Worm (Caenorhabditis elegans) whole organism, L1 larva: Measurements from ENCODE around the gene adm-2.

Source experiments
- C04F5.9 ChIP-seq: sonication (generic microtip); optimal IDR thresholded peaks from 2 replicates; lab custom pipeline; 2016; ENCODE audit warnings: missing genetic modification characterization, missing compliant biosample characterization
- C16A3.4 ChIP-seq: fragments of 150-350 bp; optimal IDR thresholded peaks from 2 replicates; lab custom pipeline; 2014; ENCODE audit warnings: missing biosample characterization, missing genetic modification characterization
- F16B12.6 ChIP-seq: fragments of 150-350 bp; optimal IDR thresholded peaks from 2 replicates; lab custom pipeline; 2014; ENCODE audit warnings: missing biosample characterization, missing genetic modification characterization
- Y116A8C.19 ChIP-seq: sonication (generic microtip); optimal IDR thresholded peaks from 2 replicates; lab custom pipeline; 2016; ENCODE audit warnings: missing compliant biosample characterization, missing genetic modification characterization, borderline replicate concordance
- alr-1 ChIP-seq: fragments of 200-800 bp; sonication (Bioruptor generic); optimal IDR thresholded peaks from 2 replicates; lab custom pipeline; 2018; ENCODE audit warnings: borderline replicate concordance, mild to moderate bottlenecking, missing genetic modification characterization, missing compliant biosample characterization
- aly-2 ChIP-seq: fragments of 150-350 bp; optimal IDR thresholded peaks from 2 replicates; lab custom pipeline; 2014; ENCODE audit warnings: missing biosample characterization, missing genetic modification characterization
- ama-1 ChIP-seq: fragments of 150-350 bp; optimal IDR thresholded peaks from 2 replicates; lab custom pipeline; 2014
- ceh-63 ChIP-seq: fragments of 200-800 bp; sonication (Bioruptor generic); optimal IDR thresholded peaks from 2 replicates; lab custom pipeline; 2018; ENCODE audit warnings: mild to moderate bottlenecking, missing genetic modification characterization, missing compliant biosample characterization
- ceh-8 ChIP-seq: fragments of 200-800 bp; sonication (Bioruptor generic); optimal IDR thresholded peaks from 2 replicates; lab custom pipeline; 2018; ENCODE audit warnings: mild to moderate bottlenecking, missing genetic modification characterization, moderate library complexity, missing compliant biosample characterization
- ceh-88 ChIP-seq: fragments of 200-800 bp; sonication (Bioruptor generic); IDR thresholded peaks from 2 replicates; pipeline ENCODE4 v1.3.6; 2022; ENCODE audit warnings: missing genetic modification characterization, missing compliant biosample characterization
- ces-1 ChIP-seq: fragments of 150-350 bp; optimal IDR thresholded peaks from 2 replicates; lab custom pipeline; 2014; ENCODE audit warnings: missing biosample characterization, missing genetic modification reagents, missing genetic modification characterization
- dsc-1 ChIP-seq: sonication (generic microtip); optimal IDR thresholded peaks from 2 replicates; lab custom pipeline; 2016; ENCODE audit warnings: mild to moderate bottlenecking, missing genetic modification characterization, missing compliant biosample characterization
- efl-1 ChIP-seq, 4 experiments: fragments of 150-350 bp; optimal IDR thresholded peaks in 3 of 4; peaks in 1 of 4; 1 replicate in 1 of 4; 2 replicates in 3 of 4; lab custom pipeline; 2014; ENCODE audit warnings: missing biosample characterization in 2 of 4, missing genetic modification characterization in 2 of 4, missing genetic modification reagents in 2 of 4
- elt-2 ChIP-seq: sonication (generic microtip); optimal IDR thresholded peaks from 2 replicates; lab custom pipeline; 2016; ENCODE audit warnings: missing genetic modification characterization, mild to moderate bottlenecking, inconsistent platforms, missing compliant biosample characterization, missing genetic modification reagents
- elt-3 ChIP-seq, 6 experiments: fragments of 150-350 bp in 1 of 6; sonication (generic microtip); optimal IDR thresholded peaks; 2 replicates each; lab custom pipeline; 2017 to 2018; ENCODE audit warnings: missing biosample characterization in 6 of 6, missing genetic modification characterization in 6 of 6, inconsistent platforms in 1 of 6
- fkh-10 ChIP-seq: sonication (generic microtip); optimal IDR thresholded peaks from 2 replicates; lab custom pipeline; 2017; ENCODE audit warnings: missing biosample characterization, missing genetic modification reagents, missing genetic modification characterization
- fkh-8 ChIP-seq: sonication (generic microtip); optimal IDR thresholded peaks from 2 replicates; lab custom pipeline; 2016; ENCODE audit warnings: mild to moderate bottlenecking, missing genetic modification characterization, missing compliant biosample characterization
- fos-1 ChIP-seq: fragments of 150-350 bp; optimal IDR thresholded peaks from 2 replicates; lab custom pipeline; 2014; ENCODE audit warnings: missing biosample characterization, missing genetic modification characterization
- hlh-4 ChIP-seq: sonication (generic microtip); optimal IDR thresholded peaks from 2 replicates; lab custom pipeline; 2016; ENCODE audit warnings: mild to moderate bottlenecking, missing genetic modification characterization, missing compliant biosample characterization
- hpl-2 ChIP-seq: fragments of 150-350 bp; optimal IDR thresholded peaks from 2 replicates; lab custom pipeline; 2014; ENCODE audit warnings: missing biosample characterization, missing genetic modification reagents, missing genetic modification characterization
- irx-1 ChIP-seq: sonication (generic microtip); optimal IDR thresholded peaks from 2 replicates; lab custom pipeline; 2016; ENCODE audit warnings: missing genetic modification characterization, missing compliant biosample characterization
- jun-1 ChIP-seq: fragments of 150-350 bp; optimal IDR thresholded peaks from 2 replicates; lab custom pipeline; 2014; ENCODE audit warnings: missing biosample characterization, missing genetic modification reagents, missing genetic modification characterization
- lin-13 ChIP-seq: fragments of 150-350 bp; optimal IDR thresholded peaks from 2 replicates; lab custom pipeline; 2014; ENCODE audit warnings: missing biosample characterization, missing genetic modification reagents, missing genetic modification characterization
- lin-14 ChIP-seq: fragments of 200-800 bp; sonication (Bioruptor generic); optimal IDR thresholded peaks from 2 replicates; lab custom pipeline; 2018; ENCODE audit warnings: mild to moderate bottlenecking, missing genetic modification characterization, moderate library complexity, missing compliant biosample characterization
- lin-15B ChIP-seq: fragments of 150-350 bp; sonication (generic microtip); optimal IDR thresholded peaks from 3 replicates; lab custom pipeline; 2014; ENCODE audit warnings: missing biosample characterization, missing genetic modification characterization
- lin-35 ChIP-seq, 2 experiments: fragments of 150-350 bp; optimal IDR thresholded peaks; 2 replicates each; lab custom pipeline; 2014; ENCODE audit warnings: missing biosample characterization in 2 of 2, missing genetic modification characterization in 2 of 2, missing genetic modification reagents in 2 of 2
- lir-3 ChIP-seq: sonication (generic microtip); optimal IDR thresholded peaks from 2 replicates; lab custom pipeline; 2016; ENCODE audit warnings: mild to moderate bottlenecking, missing genetic modification characterization, moderate library complexity, missing compliant biosample characterization; ENCODE audit not compliant: poor library complexity
- lsy-2 ChIP-seq, 2 experiments: fragments of 150-350 bp; optimal IDR thresholded peaks; 2 replicates each; lab custom pipeline; 2014; ENCODE audit warnings: missing biosample characterization in 2 of 2, missing genetic modification characterization in 2 of 2
- mdl-1 ChIP-seq, 2 experiments: fragments of 150-350 bp; optimal IDR thresholded peaks; 2 replicates each; lab custom pipeline; 2014 to 2017; ENCODE audit warnings: missing biosample characterization in 2 of 2, missing genetic modification characterization in 2 of 2, inconsistent platforms in 1 of 2
- mef-2 ChIP-seq: fragments of 150-350 bp; optimal IDR thresholded peaks from 2 replicates; lab custom pipeline; 2014; ENCODE audit warnings: missing biosample characterization, missing genetic modification characterization
- nhr-12 ChIP-seq: sonication (generic microtip); optimal IDR thresholded peaks from 2 replicates; lab custom pipeline; 2017; ENCODE audit warnings: missing biosample characterization, missing genetic modification characterization
- nhr-20 ChIP-seq: sonication (generic microtip); optimal IDR thresholded peaks from 2 replicates; lab custom pipeline; 2016; ENCODE audit warnings: mild to moderate bottlenecking, missing genetic modification characterization, missing compliant biosample characterization
- nhr-28 ChIP-seq: fragments of 150-350 bp; optimal IDR thresholded peaks from 2 replicates; lab custom pipeline; 2014; ENCODE audit warnings: missing biosample characterization, missing genetic modification characterization
- nhr-47 ChIP-seq: sonication (generic microtip); optimal IDR thresholded peaks from 2 replicates; lab custom pipeline; 2016; ENCODE audit warnings: mild to moderate bottlenecking, missing genetic modification characterization, moderate library complexity, missing compliant biosample characterization
- nhr-77 ChIP-seq: fragments of 150-350 bp; optimal IDR thresholded peaks from 2 replicates; lab custom pipeline; 2014; ENCODE audit warnings: missing biosample characterization, missing genetic modification characterization
- nhr-90 ChIP-seq: sonication (generic microtip); optimal IDR thresholded peaks from 2 replicates; lab custom pipeline; 2016; ENCODE audit warnings: mild to moderate bottlenecking, missing genetic modification characterization, missing compliant biosample characterization; ENCODE audit not compliant: poor library complexity
- pqm-1 ChIP-seq: sonication (generic microtip); optimal IDR thresholded peaks from 3 replicates; lab custom pipeline; 2017; ENCODE audit warnings: missing biosample characterization, missing genetic modification characterization
- skn-1 ChIP-seq: fragments of 150-350 bp; optimal IDR thresholded peaks from 2 replicates; lab custom pipeline; 2014; ENCODE audit warnings: missing biosample characterization, missing genetic modification characterization
- snu-23 ChIP-seq: sonication (generic microtip); optimal IDR thresholded peaks from 2 replicates; lab custom pipeline; 2016; ENCODE audit warnings: missing genetic modification characterization, missing compliant biosample characterization
- sup-37 ChIP-seq: fragments of 200-800 bp; sonication (Bioruptor generic); optimal IDR thresholded peaks from 2 replicates; lab custom pipeline; 2018; ENCODE audit warnings: mild to moderate bottlenecking, missing genetic modification characterization, missing compliant biosample characterization
- tbx-2 ChIP-seq: sonication (generic microtip); optimal IDR thresholded peaks from 2 replicates; lab custom pipeline; 2016; ENCODE audit warnings: missing genetic modification characterization, missing compliant biosample characterization
- tlp-1 ChIP-seq: fragments of 150-350 bp; optimal IDR thresholded peaks from 2 replicates; lab custom pipeline; 2014; ENCODE audit warnings: missing biosample characterization, missing genetic modification characterization
- unc-86 ChIP-seq: sonication (generic microtip); optimal IDR thresholded peaks from 2 replicates; lab custom pipeline; 2016; ENCODE audit warnings: missing genetic modification characterization, missing compliant biosample characterization
- zag-1 ChIP-seq: fragments of 150-350 bp; optimal IDR thresholded peaks from 2 replicates; lab custom pipeline; 2014; ENCODE audit warnings: missing biosample characterization, missing genetic modification characterization
- ztf-11 ChIP-seq, 2 experiments: sonication (generic microtip); optimal IDR thresholded peaks; 2 replicates each; lab custom pipeline; 2016 to 2017; ENCODE audit warnings: missing genetic modification characterization in 2 of 2, missing biosample characterization in 1 of 2, missing compliant biosample characterization in 1 of 2
- ztf-4 ChIP-seq: fragments of 150-350 bp; optimal IDR thresholded peaks from 2 replicates; lab custom pipeline; 2014; ENCODE audit warnings: missing biosample characterization, missing genetic modification characterization

Gene adm-2

ce11 chrX:13696152-13696551 is 8.4 kb downstream of the adm-2 start:
- TF ChIP-seq unc-86 (tag; lab: Kevin White, UChicago) (no peak), ceh-63 (GFP tag; lab: Kevin White, UChicago) (peak; percentile 40), lin-13 (no peak), tlp-1 (no peak), nhr-28 (tag; lab: Kevin White, UChicago) (no peak), sup-37 (GFP tag; lab: Kevin White, UChicago) (no peak), elt-2 (tag; lab: Kevin White, UChicago) (no peak), C16A3.4 (tag; lab: Kevin White, UChicago) (no peak), mef-2 (no peak), tbx-2 (tag; lab: Kevin White, UChicago) (no peak), ztf-11 (tag; optimal IDR thresholded peaks at IDR 0.05; lab: Kevin White, UChicago) (no peak), hpl-2 (GFP tag; lab: Kevin White, UChicago) (no peak), ceh-88 (GFP tag; lab: Robert Waterston, UW) (no peak), dsc-1 (peak; percentile 65), nhr-77 (no peak), lin-14 (peak; percentile 56), nhr-47 (tag; lab: Kevin White, UChicago) (no peak), ama-1 (lab: Kevin White, UChicago) (no peak), Y116A8C.19 (tag; lab: Kevin White, UChicago) (no peak), alr-1 (tag; lab: Kevin White, UChicago) (no peak), nhr-12 (tag; lab: Kevin White, UChicago) (no peak), fkh-8 (peak; percentile 25), lin-15B (no peak), lir-3 (no peak), zag-1 (tag; lab: Kevin White, UChicago) (no peak)

ce11 chrX:13697520-13697919 is 9.8 kb downstream of the adm-2 start:
- TF ChIP-seq pqm-1 = no peak
- TF ChIP-seq C16A3.4 (tag; lab: Kevin White, UChicago) = no peak
- no peak for TF ChIP-seq lin-14
- no peak for TF ChIP-seq fkh-10 (GFP tag; lab: Kevin White, UChicago)
- no peak for TF ChIP-seq nhr-47 (tag; lab: Kevin White, UChicago)

ce11 chrX:13700642-13701233 is 13.0 kb downstream of the adm-2 start:
- TF ChIP-seq nhr-90 (tag; lab: Kevin White, UChicago) (peak; percentile 100), irx-1 (tag; lab: Kevin White, UChicago) (peak; percentile 100), dsc-1 (peak; percentile 100), efl-1 (optimal IDR thresholded peaks at IDR 0.05; lab: Kevin White, UChicago) (peak; percentile 88 to 94), efl-1 (GFP tag; optimal IDR thresholded peaks at IDR 0.05 in 1 of 2; lab: Kevin White, UChicago) (peak; percentile 47 to 98), fkh-8 (peak; percentile 98), hlh-4 (tag; lab: Kevin White, UChicago) (peak; percentile 74), aly-2 (peak; percentile 96), alr-1 (tag; lab: Kevin White, UChicago) (no peak), elt-3 (tag; optimal IDR thresholded peaks at IDR 0.05; lab: Kevin White, UChicago) (peak; percentile 44 to 99 (median 86)), skn-1 (tag; lab: Kevin White, UChicago) (peak; percentile 98), ces-1 (peak; percentile 84), fos-1 (peak; percentile 100), hpl-2 (GFP tag; lab: Kevin White, UChicago) (peak; percentile 100), lin-14 (peak; percentile 98), sup-37 (GFP tag; lab: Kevin White, UChicago) (peak; percentile 95), zag-1 (tag; lab: Kevin White, UChicago) (peak; percentile 95), elt-2 (tag; lab: Kevin White, UChicago) (peak; percentile 94), nhr-20 (tag; lab: Kevin White, UChicago) (peak; percentile 99), snu-23 (peak; percentile 100), mdl-1 (tag; optimal IDR thresholded peaks at IDR 0.05; lab: Kevin White, UChicago) (peak; percentile 21 to 96), F16B12.6 (peak; percentile 25), C04F5.9 (tag; lab: Kevin White, UChicago) (peak; percentile 95), ztf-4 (peak; percentile 99), lin-15B (peak; percentile 51), lsy-2 (tag; optimal IDR thresholded peaks at IDR 0.05; lab: Kevin White, UChicago) (peak; percentile 95), nhr-77 (peak; percentile 99), lin-35 (GFP tag; optimal IDR thresholded peaks at IDR 0.05; lab: Kevin White, UChicago) (peak; percentile 82 to 94), ceh-8 (GFP tag; lab: Kevin White, UChicago) (peak; percentile 99), C16A3.4 (tag; lab: Kevin White, UChicago) (peak; percentile 99), jun-1 (tag; lab: Kevin White, UChicago) (peak; percentile 100), Y116A8C.19 (tag; lab: Kevin White, UChicago) (no peak), lin-13 (peak; percentile 98), nhr-47 (tag; lab: Kevin White, UChicago) (peak; percentile 100), mef-2 (peak; percentile 96)
